Fruit fly (Drosophila melanogaster) whole organism: Measurements from ENCODE around the gene PIG-K.

Experiments used
- CG8478 ChIP-seq: fragments of >200 bp; optimal IDR thresholded peaks from 2 replicates; lab custom pipeline; 2018; ENCODE audit warnings: inconsistent platforms
- Dll ChIP-seq: fragments of >200 bp; optimal IDR thresholded peaks from 2 replicates; lab custom pipeline; 2017
- pan ChIP-seq: fragments of >200 bp; optimal IDR thresholded peaks from 2 replicates; lab custom pipeline; 2017
- psq ChIP-seq: fragments of >200 bp; optimal IDR thresholded peaks from 2 replicates; lab custom pipeline; 2017

- TF ChIP-seq CG8478 (lab: Kevin White, UChicago) (no peak), pan (lab: Kevin White, UChicago) (no peak), psq (lab: Kevin White, UChicago) (no peak), Dll (lab: Kevin White, UChicago) (no peak)
These were observed at the start of gene PIG-K for dm6 chrX:2008953-2009452.
